Worm (Caenorhabditis elegans) whole organism, midembryonic: ENCODE data around the gene R11D1.7.

ENCODE experiments used
- T22C8.4 ChIP-seq: fragments of 200-800 bp; sonication (Bioruptor generic); IDR thresholded peaks from 2 replicates; pipeline ENCODE4 v1.3.6; 2022; ENCODE audit warnings: missing genetic modification characterization, missing compliant biosample characterization
- cog-1 ChIP-seq: sonication (generic microtip); optimal IDR thresholded peaks from 2 replicates; lab custom pipeline; 2016; ENCODE audit warnings: missing genetic modification characterization, missing compliant biosample characterization
- flt-1 ChIP-seq: fragments of 200-800 bp; sonication (Bioruptor generic); IDR thresholded peaks from 2 replicates; pipeline ENCODE4 v1.3.6; 2022; ENCODE audit warnings: missing genetic modification characterization, missing compliant biosample characterization
- klf-2 ChIP-seq: fragments of 200-800 bp; sonication (Bioruptor generic); conservative IDR thresholded peaks from 2 replicates; pipeline ENCODE4 v1.3.6; 2022; ENCODE audit warnings: missing genetic modification reagents, missing genetic modification characterization, missing compliant biosample characterization
- med-1 ChIP-seq: sonication (generic microtip); optimal IDR thresholded peaks from 2 replicates; lab custom pipeline; 2017; ENCODE audit warnings: missing genetic modification characterization, mild to moderate bottlenecking, missing compliant biosample characterization, antibody characterized with exemption, missing genetic modification reagents; ENCODE audit not compliant: insufficient read depth
- ref-1 ChIP-seq: fragments of 200-800 bp; sonication (Bioruptor generic); conservative IDR thresholded peaks from 2 replicates; pipeline ENCODE4 v1.3.6; 2022; ENCODE audit warnings: missing genetic modification reagents, missing genetic modification characterization, missing compliant biosample characterization
- tab-1 ChIP-seq: fragments of 200-800 bp; sonication (Bioruptor generic); IDR thresholded peaks from 2 replicates; pipeline ENCODE4 v1.3.6; 2022; ENCODE audit warnings: missing genetic modification characterization, missing compliant biosample characterization
- ztf-23 ChIP-seq: fragments of 200-800 bp; sonication (Bioruptor generic); IDR thresholded peaks from 2 replicates; pipeline ENCODE4 v1.3.6; 2022; ENCODE audit warnings: missing genetic modification reagents, missing genetic modification characterization, missing compliant biosample characterization
- ztf-29 ChIP-seq: fragments of 200-800 bp; sonication (Bioruptor generic); IDR thresholded peaks from 2 replicates; pipeline ENCODE4 v1.3.6; 2022; ENCODE audit warnings: missing genetic modification reagents, missing genetic modification characterization, missing compliant biosample characterization

Gene R11D1.7

DNA sequence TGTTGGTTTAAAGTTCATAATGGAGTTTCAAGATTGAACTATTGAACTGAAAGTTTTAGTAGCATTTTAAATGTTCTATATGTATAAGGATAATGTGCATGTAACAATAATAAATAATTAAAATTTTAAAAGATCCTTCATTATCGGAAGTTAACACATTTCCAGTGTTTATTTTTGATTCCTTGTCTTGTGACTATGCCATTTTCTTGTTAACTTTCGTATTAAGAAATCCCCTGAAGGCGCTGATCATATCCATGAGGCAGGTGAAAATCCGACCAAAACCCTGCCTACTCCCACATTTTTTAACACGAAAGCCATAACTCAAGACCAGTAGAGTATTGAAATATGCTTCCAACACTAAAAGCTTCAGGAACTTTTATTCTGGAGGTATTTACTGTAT, at the start of gene R11D1.7:
R11D1.7 (plus strand) TSS at position 301 of the 400 bp plus-strand sequence.
- TF ChIP-seq flt-1 (GFP tag; lab: Robert Waterston, UW) (no peak), tab-1 (GFP tag; lab: Robert Waterston, UW) (no peak), ztf-29 (GFP tag; lab: Robert Waterston, UW) (no peak), klf-2 (GFP tag; lab: Robert Waterston, UW) (no peak), ref-1 (no peak), cog-1 (tag; lab: Kevin White, UChicago) (no peak)

- no peak for TF ChIP-seq med-1 (GFP tag; lab: Kevin White, UChicago)
- no peak for TF ChIP-seq tab-1 (GFP tag; lab: Robert Waterston, UW)
- TF ChIP-seq cog-1 (tag; lab: Kevin White, UChicago) = no peak
- no peak for TF ChIP-seq ztf-29 (GFP tag; lab: Robert Waterston, UW)
- TF ChIP-seq ztf-23 (GFP tag; lab: Robert Waterston, UW) = no peak
- TF ChIP-seq flt-1 (GFP tag; lab: Robert Waterston, UW) = no peak
- TF ChIP-seq klf-2 (GFP tag; lab: Robert Waterston, UW) = no peak
- no peak for TF ChIP-seq T22C8.4 (GFP tag; lab: Robert Waterston, UW)
Measured at ce11 chrV:12670607-12671006, 49.2 kb upstream of the R11D1.7 start, which contains the start of gene srx-116. Gene srx-116 (plus strand): TSS chrV:12670907.

ce11 chrV:12673745-12674144, 46.1 kb upstream of the R11D1.7 start:
- TF ChIP-seq ztf-23 (GFP tag; lab: Robert Waterston, UW) = no peak
- TF ChIP-seq cog-1 (tag; lab: Kevin White, UChicago) = no peak
- no peak for TF ChIP-seq flt-1 (GFP tag; lab: Robert Waterston, UW)
- TF ChIP-seq tab-1 (GFP tag; lab: Robert Waterston, UW) = no peak
- TF ChIP-seq T22C8.4 (GFP tag; lab: Robert Waterston, UW) = no peak
- TF ChIP-seq klf-2 (GFP tag; lab: Robert Waterston, UW) = no peak
- TF ChIP-seq ref-1 = no peak
- no peak for TF ChIP-seq med-1 (GFP tag; lab: Kevin White, UChicago)
- TF ChIP-seq ztf-29 (GFP tag; lab: Robert Waterston, UW) = no peak

- TF ChIP-seq flt-1 (GFP tag; lab: Robert Waterston, UW) (no peak), T22C8.4 (GFP tag; lab: Robert Waterston, UW) (no peak), tab-1 (GFP tag; lab: Robert Waterston, UW) (no peak), klf-2 (GFP tag; lab: Robert Waterston, UW) (no peak), med-1 (GFP tag; lab: Kevin White, UChicago) (no peak), cog-1 (tag; lab: Kevin White, UChicago) (no peak), ref-1 (no peak), ztf-23 (GFP tag; lab: Robert Waterston, UW) (no peak), ztf-29 (GFP tag; lab: Robert Waterston, UW) (no peak)
Measured at ce11 chrV:12676299-12676698, 43.5 kb upstream of the R11D1.7 start.

ce11 chrV:12679292-12679691, 40.5 kb upstream of the R11D1.7 start:
- TF ChIP-seq ztf-23 (GFP tag; lab: Robert Waterston, UW) = no peak

- TF ChIP-seq tab-1 (GFP tag; lab: Robert Waterston, UW) = no peak
- no peak for TF ChIP-seq med-1 (GFP tag; lab: Kevin White, UChicago)
- no peak for TF ChIP-seq flt-1 (GFP tag; lab: Robert Waterston, UW)
- no peak for TF ChIP-seq ztf-29 (GFP tag; lab: Robert Waterston, UW)
- TF ChIP-seq ref-1 = no peak
- no peak for TF ChIP-seq cog-1 (tag; lab: Kevin White, UChicago)
- TF ChIP-seq klf-2 (GFP tag; lab: Robert Waterston, UW) = no peak
- no peak for TF ChIP-seq ztf-23 (GFP tag; lab: Robert Waterston, UW)
- TF ChIP-seq T22C8.4 (GFP tag; lab: Robert Waterston, UW) = no peak
Measured at ce11 chrV:12679807-12680206, 40.0 kb upstream of the R11D1.7 start, which contains the start of gene frpr-15. Gene frpr-15 (plus strand): TSS chrV:12680107.

- TF ChIP-seq ztf-23 (GFP tag; lab: Robert Waterston, UW) (no peak), flt-1 (GFP tag; lab: Robert Waterston, UW) (no peak), ztf-29 (GFP tag; lab: Robert Waterston, UW) (no peak), cog-1 (tag; lab: Kevin White, UChicago) (no peak), med-1 (GFP tag; lab: Kevin White, UChicago) (no peak), T22C8.4 (GFP tag; lab: Robert Waterston, UW) (no peak), klf-2 (GFP tag; lab: Robert Waterston, UW) (no peak), tab-1 (GFP tag; lab: Robert Waterston, UW) (no peak), ref-1 (no peak)
Measured at ce11 chrV:12683205-12683604, 36.6 kb upstream of the R11D1.7 start.

DNA sequence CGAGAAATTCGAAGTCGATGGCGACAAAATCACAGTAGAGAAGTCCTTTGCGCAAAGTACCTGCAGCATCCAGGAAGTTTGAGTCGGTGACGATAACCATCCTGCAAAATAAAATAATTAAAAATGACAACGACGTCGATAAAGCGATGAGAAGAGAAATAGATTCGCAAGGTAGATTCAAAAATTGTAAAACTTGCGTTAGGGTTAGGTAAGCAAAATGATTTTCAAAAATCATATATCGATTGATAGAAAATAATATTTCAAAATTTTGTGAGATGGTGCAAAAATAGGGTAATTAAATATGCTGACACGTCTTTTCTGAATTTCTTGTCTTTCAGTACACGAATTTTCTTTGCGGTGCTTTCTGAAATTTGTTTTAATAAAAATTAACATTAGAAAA, 24.7 kb upstream of the R11D1.7 start, which contains the start of gene parn-1:
parn-1 (minus strand) TSS at position 101 of the 400 bp plus-strand sequence.
- TF ChIP-seq klf-2 (GFP tag; lab: Robert Waterston, UW) (no peak), flt-1 (GFP tag; lab: Robert Waterston, UW) (no peak), tab-1 (GFP tag; lab: Robert Waterston, UW) (no peak), med-1 (GFP tag; lab: Kevin White, UChicago) (no peak), ztf-23 (GFP tag; lab: Robert Waterston, UW) (no peak), T22C8.4 (GFP tag; lab: Robert Waterston, UW) (no peak), ztf-29 (GFP tag; lab: Robert Waterston, UW) (no peak), ref-1 (no peak), cog-1 (tag; lab: Kevin White, UChicago) (no peak)

- TF ChIP-seq klf-2 (GFP tag; lab: Robert Waterston, UW) (no peak), flt-1 (GFP tag; lab: Robert Waterston, UW) (no peak), cog-1 (tag; lab: Kevin White, UChicago) (no peak), T22C8.4 (GFP tag; lab: Robert Waterston, UW) (no peak), ztf-29 (GFP tag; lab: Robert Waterston, UW) (no peak), ref-1 (no peak), ztf-23 (GFP tag; lab: Robert Waterston, UW) (no peak), tab-1 (GFP tag; lab: Robert Waterston, UW) (no peak), med-1 (GFP tag; lab: Kevin White, UChicago) (no peak)
Measured at ce11 chrV:12695968-12696367, 23.8 kb upstream of the R11D1.7 start, which contains the start of gene K10C8.4. Gene K10C8.4 (plus strand): TSS chrV:12696268.
